Worm (Caenorhabditis elegans): Measurements from ENCODE around the gene cdk-12.

ce11 chrIII:4330984-4331383 is 1.8 kb upstream of the cdk-12 start, which contains the start of gene gly-6:
- no peak for TF ChIP-seq ztf-4 (tag; optimal IDR thresholded peaks at IDR 0.05)
- TF ChIP-seq snpc-4 (tag; optimal IDR thresholded peaks at IDR 0.05) = no peak

All from whole organism, L1 larva.